Fruit fly (Drosophila melanogaster) whole organism, embryonic: ENCODE data around the gene Cyp309a2.

Experiments used
- B-H2 ChIP-seq: fragments of 200-800 bp; sonication (Bioruptor generic); optimal IDR thresholded peaks from 2 replicates; lab custom pipeline; 2018; ENCODE audit warnings: missing biosample characterization, mild to moderate bottlenecking, missing genetic modification characterization
- Blimp-1 ChIP-seq: fragments of 200-800 bp; sonication (Bioruptor generic); optimal IDR thresholded peaks from 3 replicates; lab custom pipeline; 2018; ENCODE audit warnings: missing biosample characterization, missing genetic modification characterization, mild to moderate bottlenecking, moderate library complexity, missing genetic modification reagents
- BtbVII ChIP-seq: fragments of 200-800 bp; sonication (Bioruptor generic); optimal IDR thresholded peaks from 3 replicates; lab custom pipeline; 2017; ENCODE audit warnings: missing biosample characterization, mild to moderate bottlenecking, missing genetic modification characterization
- CG10209 ChIP-seq: fragments of 200-800 bp; sonication (Bioruptor generic); optimal IDR thresholded peaks from 3 replicates; lab custom pipeline; 2017; ENCODE audit warnings: missing biosample characterization, mild to moderate bottlenecking, missing genetic modification characterization, missing genetic modification reagents
- CG1024 ChIP-seq: fragments of 200-800 bp; sonication (Bioruptor generic); IDR thresholded peaks from 2 replicates; pipeline ENCODE4 v1.3.6; 2022; ENCODE audit warnings: missing biosample characterization, missing genetic modification characterization
- CG10274 ChIP-seq: fragments of 200-800 bp; sonication (Bioruptor generic); optimal IDR thresholded peaks from 3 replicates; lab custom pipeline; 2017; ENCODE audit warnings: missing biosample characterization, mild to moderate bottlenecking, missing genetic modification characterization
- CG13424 ChIP-seq: fragments of 200-800 bp; sonication (Bioruptor generic); optimal IDR thresholded peaks from 2 replicates; lab custom pipeline; 2019; ENCODE audit warnings: missing biosample characterization, mild to moderate bottlenecking, missing genetic modification characterization, moderate library complexity
- CG14050 ChIP-seq: fragments of 200-800 bp; sonication (Bioruptor generic); IDR thresholded peaks from 3 replicates; pipeline ENCODE4 v1.3.6; 2022; ENCODE audit warnings: missing biosample characterization, missing genetic modification characterization
- CG15479 ChIP-seq: fragments of 200-800 bp; sonication (Bioruptor generic); optimal IDR thresholded peaks from 3 replicates; lab custom pipeline; 2019; ENCODE audit warnings: missing biosample characterization, mild to moderate bottlenecking, missing genetic modification characterization, moderate library complexity
- CG16863 ChIP-seq: fragments of 200-800 bp; sonication (Bioruptor generic); optimal IDR thresholded peaks from 3 replicates; lab custom pipeline; 2016; ENCODE audit warnings: missing biosample characterization, missing genetic modification characterization
- CG17385 ChIP-seq: fragments of 200-800 bp; sonication (Bioruptor generic); optimal IDR thresholded peaks from 3 replicates; lab custom pipeline; 2018; ENCODE audit warnings: missing biosample characterization, mild to moderate bottlenecking, missing genetic modification characterization
- CG17568 ChIP-seq: fragments of 200-800 bp; sonication (Bioruptor generic); optimal IDR thresholded peaks from 2 replicates; lab custom pipeline; 2018; ENCODE audit warnings: missing biosample characterization, mild to moderate bottlenecking, missing genetic modification characterization, moderate library complexity
- CG17829 ChIP-seq: fragments of 200-800 bp; optimal IDR thresholded peaks from 2 replicates; lab custom pipeline; 2019; ENCODE audit warnings: missing biosample characterization, mild to moderate bottlenecking, missing genetic modification characterization, moderate library complexity
- CG1832 ChIP-seq: fragments of 200-800 bp; sonication (Bioruptor generic); optimal IDR thresholded peaks from 2 replicates; lab custom pipeline; 2017; ENCODE audit warnings: missing biosample characterization, mild to moderate bottlenecking, missing genetic modification characterization, inconsistent platforms
- CG18619 ChIP-seq: fragments of 200-800 bp; sonication (Bioruptor generic); optimal IDR thresholded peaks from 3 replicates; lab custom pipeline; 2017; ENCODE audit warnings: missing biosample characterization, mild to moderate bottlenecking, missing genetic modification characterization
- CG2712 ChIP-seq: fragments of 200-800 bp; optimal IDR thresholded peaks from 3 replicates; lab custom pipeline; 2019; ENCODE audit warnings: missing biosample characterization, mild to moderate bottlenecking, missing genetic modification characterization, moderate library complexity
- CG31441 ChIP-seq: fragments of 200-800 bp; sonication (Bioruptor generic); IDR thresholded peaks from 2 replicates; pipeline ENCODE4 v1.3.6; 2022; ENCODE audit warnings: missing biosample characterization, missing genetic modification characterization
- CG34376 ChIP-seq: fragments of 200-800 bp; sonication (Bioruptor generic); optimal IDR thresholded peaks from 2 replicates; lab custom pipeline; 2018; ENCODE audit warnings: missing biosample characterization, mild to moderate bottlenecking, missing genetic modification characterization
- CG3847 ChIP-seq: fragments of 200-800 bp; sonication (Bioruptor generic); IDR thresholded peaks from 2 replicates; pipeline ENCODE4 v1.3.6; 2022; ENCODE audit warnings: missing biosample characterization, missing genetic modification characterization
- CG43689 ChIP-seq: fragments of 200-800 bp; sonication (Bioruptor generic); IDR thresholded peaks from 2 replicates; pipeline ENCODE4 v1.3.6; 2022; ENCODE audit warnings: missing biosample characterization, missing genetic modification characterization
- CG4424 ChIP-seq: fragments of 200-800 bp; sonication (Bioruptor generic); optimal IDR thresholded peaks from 3 replicates; lab custom pipeline; 2016; ENCODE audit warnings: missing biosample characterization, missing genetic modification characterization
- CG6791 ChIP-seq: fragments of 200-800 bp; sonication (Bioruptor generic); IDR thresholded peaks from 3 replicates; pipeline ENCODE4 v1.3.6; 2022; ENCODE audit warnings: missing biosample characterization, missing genetic modification characterization; ENCODE audit not compliant: partially characterized antibody
- CG7786 ChIP-seq: fragments of 200-800 bp; sonication (Bioruptor generic); optimal IDR thresholded peaks from 2 replicates; lab custom pipeline; 2016; ENCODE audit warnings: missing biosample characterization, missing genetic modification characterization
- Dref ChIP-seq: fragments of 200-800 bp; sonication (Bioruptor generic); IDR thresholded peaks from 2 replicates; pipeline ENCODE4 v1.3.6; 2022; ENCODE audit warnings: missing biosample characterization, missing genetic modification characterization
- Drgx ChIP-seq: fragments of 200-800 bp; sonication (Bioruptor generic); IDR thresholded peaks from 2 replicates; pipeline ENCODE4 v1.3.6; 2022; ENCODE audit warnings: missing biosample characterization, missing genetic modification characterization
- E2f1 ChIP-seq: fragments of 200-800 bp; sonication (Bioruptor generic); IDR thresholded peaks from 2 replicates; pipeline ENCODE4 v1.3.6; 2022; ENCODE audit warnings: missing biosample characterization, missing genetic modification characterization
- Ets65A ChIP-seq: fragments of 200-800 bp; sonication (Bioruptor generic); peaks from one replicate; lab custom pipeline; 2016; ENCODE audit warnings: missing biosample characterization, missing genetic modification characterization
- Fer1 ChIP-seq: fragments of 200-800 bp; sonication (Bioruptor generic); optimal IDR thresholded peaks from 2 replicates; lab custom pipeline; 2017; ENCODE audit warnings: missing biosample characterization, mild to moderate bottlenecking, missing genetic modification characterization
- Lhr ChIP-seq: fragments of 200-800 bp; sonication (Bioruptor generic); optimal IDR thresholded peaks from 3 replicates; lab custom pipeline; 2017; ENCODE audit warnings: mild to moderate bottlenecking, missing biosample characterization, missing genetic modification reagents, missing genetic modification characterization
- Med ChIP-seq: fragments of 200-800 bp; sonication (Bioruptor generic); peaks from one replicate; lab custom pipeline; 2016; ENCODE audit warnings: missing biosample characterization, missing genetic modification characterization, mild to moderate bottlenecking, inconsistent platforms, moderate library complexity
- Six4 ChIP-seq: fragments of 200-800 bp; sonication (Bioruptor generic); optimal IDR thresholded peaks from 2 replicates; lab custom pipeline; 2016; ENCODE audit warnings: missing biosample characterization, missing genetic modification characterization
- Sox100B ChIP-seq: fragments of 200-800 bp; sonication (Bioruptor generic); optimal IDR thresholded peaks from 3 replicates; lab custom pipeline; 2018; ENCODE audit warnings: missing biosample characterization, mild to moderate bottlenecking, missing genetic modification characterization
- Taf1 ChIP-seq: fragments of 200-800 bp; sonication (Bioruptor generic); IDR thresholded peaks from 2 replicates; pipeline ENCODE4 v1.3.6; 2022; ENCODE audit warnings: missing biosample characterization, missing genetic modification characterization
- Xrp1 ChIP-seq: fragments of 200-800 bp; sonication (Bioruptor generic); IDR thresholded peaks from 2 replicates; pipeline ENCODE4 v1.3.6; 2022; ENCODE audit warnings: missing biosample characterization, missing genetic modification characterization
- ap ChIP-seq: fragments of 200-800 bp; sonication (Bioruptor generic); IDR thresholded peaks from 2 replicates; pipeline ENCODE4 v1.3.6; 2022; ENCODE audit warnings: missing biosample characterization, missing genetic modification characterization
- br ChIP-seq: fragments of >200 bp; optimal IDR thresholded peaks from 2 replicates; lab custom pipeline; 2017
- caup ChIP-seq: fragments of 200-800 bp; sonication (Bioruptor generic); optimal IDR thresholded peaks from 3 replicates; lab custom pipeline; 2017; ENCODE audit warnings: missing biosample characterization, mild to moderate bottlenecking, missing genetic modification characterization, moderate library complexity; ENCODE audit not compliant: severe bottlenecking
- dm ChIP-seq: fragments of 200-800 bp; sonication (Bioruptor generic); optimal IDR thresholded peaks from 3 replicates; lab custom pipeline; 2016; ENCODE audit warnings: missing biosample characterization, missing genetic modification characterization
- esg ChIP-seq: fragments of 200-800 bp; sonication (Bioruptor generic); conservative IDR thresholded peaks from 2 replicates; pipeline ENCODE4 v1.3.6; 2022; ENCODE audit warnings: missing biosample characterization, missing genetic modification characterization
- ewg ChIP-seq: fragments of 200-800 bp; sonication (Bioruptor generic); optimal IDR thresholded peaks from 3 replicates; lab custom pipeline; 2017; ENCODE audit warnings: mild to moderate bottlenecking, missing biosample characterization, missing genetic modification reagents, missing genetic modification characterization
- gt ChIP-seq: fragments of 200-800 bp; sonication (Bioruptor generic); IDR thresholded peaks from 2 replicates; pipeline ENCODE4 v1.3.6; 2022; ENCODE audit warnings: missing biosample characterization, missing genetic modification characterization
- h ChIP-seq: fragments of >200 bp; optimal IDR thresholded peaks from 2 replicates; lab custom pipeline; 2017
- nerfin-2 ChIP-seq: fragments of 200-800 bp; sonication (Bioruptor generic); IDR thresholded peaks from 2 replicates; pipeline ENCODE4 v1.3.6; 2022; ENCODE audit warnings: missing biosample characterization, missing genetic modification characterization; ENCODE audit not compliant: partially characterized antibody
- prd ChIP-seq, 3 experiments: fragments of >200 bp in 2 of 3; fragments of 200-800 bp in 1 of 3; sonication (Bioruptor generic) in 1 of 3; optimal IDR thresholded peaks in 2 of 3; IDR thresholded peaks in 1 of 3; 2 replicates in 2 of 3; 3 replicates in 1 of 3; pipeline versions ENCODE4 v1.3.6 to Lab custom; 2017 to 2022; ENCODE audit warnings: missing biosample characterization in 1 of 3, missing genetic modification characterization in 1 of 3
- psq ChIP-seq: fragments of 200-800 bp; sonication (Bioruptor generic); optimal IDR thresholded peaks from 2 replicates; lab custom pipeline; 2017; ENCODE audit warnings: missing biosample characterization, missing genetic modification characterization
- seq ChIP-seq: fragments of 200-800 bp; sonication (Bioruptor generic); IDR thresholded peaks from 2 replicates; pipeline ENCODE4 v1.3.6; 2022; ENCODE audit warnings: missing biosample characterization, missing genetic modification characterization
- sqz ChIP-seq: fragments of 200-800 bp; sonication (Bioruptor generic); optimal IDR thresholded peaks from 3 replicates; lab custom pipeline; 2018; ENCODE audit warnings: missing biosample characterization, mild to moderate bottlenecking, missing genetic modification characterization
- sr ChIP-seq: fragments of 200-800 bp; sonication (Bioruptor generic); IDR thresholded peaks from 3 replicates; pipeline ENCODE4 v1.3.6; 2022; ENCODE audit warnings: missing biosample characterization, missing genetic modification characterization
- stwl ChIP-seq: fragments of 200-800 bp; sonication (Bioruptor generic); optimal IDR thresholded peaks from 3 replicates; lab custom pipeline; 2018; ENCODE audit warnings: missing biosample characterization, mild to moderate bottlenecking, missing genetic modification characterization, moderate library complexity
- tap ChIP-seq: fragments of 200-800 bp; optimal IDR thresholded peaks from 3 replicates; lab custom pipeline; 2019; ENCODE audit warnings: missing biosample characterization, mild to moderate bottlenecking, missing genetic modification characterization, moderate library complexity
- trem ChIP-seq: fragments of 200-800 bp; optimal IDR thresholded peaks from 3 replicates; lab custom pipeline; 2019; ENCODE audit warnings: missing biosample characterization, mild to moderate bottlenecking, missing genetic modification characterization, moderate library complexity
- z ChIP-seq: fragments of 200-800 bp; sonication (Bioruptor generic); IDR thresholded peaks from 3 replicates; pipeline ENCODE4 v1.3.6; 2022; ENCODE audit warnings: missing biosample characterization, missing genetic modification characterization

The Cyp309a2 gene

dm6 chr2L:2528097-2528496, 44.7 kb downstream of the Cyp309a2 start (continued):
- TF ChIP-seq sqz (GFP tag; lab: Kevin White, UChicago) (no peak), prd (optimal IDR thresholded peaks at IDR 0.05; lab: Kevin White, UChicago) (no peak), prd (GFP tag; IDR thresholded peaks at IDR 0.05; lab: Robert Waterston, UW) (0 out of 3 replicates have a peak, but pooled peaks have one; percentile 30), z (GFP tag; lab: Robert Waterston, UW) (no peak), Drgx (no peak), Dref (GFP tag; lab: Robert Waterston, UW) (no peak), nerfin-2 (GFP tag; lab: Robert Waterston, UW) (no peak), CG1832 (GFP tag; lab: Kevin White, UChicago) (no peak), stwl (tag; lab: Kevin White, UChicago) (no peak), BtbVII (GFP tag; lab: Kevin White, UChicago) (no peak), Sox100B (GFP tag; lab: Kevin White, UChicago) (no peak), CG15479 (GFP tag; lab: Kevin White, UChicago) (no peak), CG7786 (GFP tag; lab: Kevin White, UChicago) (no peak), CG10209 (GFP tag; lab: Kevin White, UChicago) (no peak), CG1024 (GFP tag; lab: Robert Waterston, UW) (no peak), seq (GFP tag; lab: Robert Waterston, UW) (no peak), caup (GFP tag; lab: Kevin White, UChicago) (peak; percentile 23), gt (GFP tag; lab: Robert Waterston, UW) (no peak), tap (tag; lab: Kevin White, UChicago) (no peak), trem (tag; lab: Kevin White, UChicago) (no peak), dm (GFP tag; lab: Kevin White, UChicago) (no peak), CG6791 (GFP tag; lab: Robert Waterston, UW) (no peak), Six4 (GFP tag; lab: Kevin White, UChicago) (no peak), E2f1 (no peak), CG18619 (GFP tag; lab: Kevin White, UChicago) (no peak), CG31441 (0 out of 2 replicates have a peak, but pooled peaks have one; percentile 15), CG34376 (no peak), CG14050 (no peak), CG13424 (tag; lab: Kevin White, UChicago) (peak; percentile 42), CG17385 (GFP tag; lab: Kevin White, UChicago) (peak; percentile 2), CG17568 (GFP tag; lab: Kevin White, UChicago) (no peak), CG3847 (GFP tag; lab: Robert Waterston, UW) (no peak), CG4424 (GFP tag; lab: Kevin White, UChicago) (no peak), CG17829 (tag; lab: Kevin White, UChicago) (no peak), br (lab: Kevin White, UChicago) (no peak), psq (GFP tag; lab: Kevin White, UChicago) (no peak), Med (no peak), CG16863 (GFP tag; lab: Kevin White, UChicago) (no peak), CG10274 (GFP tag; lab: Kevin White, UChicago) (no peak), Xrp1 (GFP tag; lab: Robert Waterston, UW) (no peak), sr (GFP tag; lab: Robert Waterston, UW) (no peak), ap (no peak), CG2712 (tag; lab: Kevin White, UChicago) (no peak), h (lab: Kevin White, UChicago) (no peak), Fer1 (GFP tag; lab: Kevin White, UChicago) (peak; percentile 43), Taf1 (GFP tag; lab: Robert Waterston, UW) (no peak), ewg (no peak), B-H2 (no peak), Ets65A (GFP tag; lab: Kevin White, UChicago) (peak; percentile 74), CG43689 (GFP tag; lab: Robert Waterston, UW) (no peak), Lhr (GFP tag; lab: Kevin White, UChicago) (no peak), esg (GFP tag; lab: Robert Waterston, UW) (no peak), Blimp-1 (GFP tag; lab: Kevin White, UChicago) (no peak)
